Worm (Caenorhabditis elegans) whole organism, L4 larva: ENCODE data around the gene acs-22.
A peak's percentile ranks its signal among the peaks of the same experiment; 100 is the strongest.

ENCODE experiments used
- F10B5.3 ChIP-seq: sonication (generic microtip); optimal IDR thresholded peaks from 2 replicates; lab custom pipeline; 2016; ENCODE audit warnings: mild to moderate bottlenecking, missing genetic modification characterization, missing compliant biosample characterization
- F44E2.7 ChIP-seq: fragments of 200-800 bp; sonication (Bioruptor generic); IDR thresholded peaks from 2 replicates; pipeline ENCODE4 v2.1.2; 2022; ENCODE audit warnings: missing genetic modification characterization, missing compliant biosample characterization
- F49E8.2 ChIP-seq: sonication (generic microtip); optimal IDR thresholded peaks from 2 replicates; lab custom pipeline; 2016; ENCODE audit warnings: missing compliant biosample characterization, mild to moderate bottlenecking, missing genetic modification characterization, borderline replicate concordance
- R02D3.7 ChIP-seq: fragments of 150-350 bp; sonication (generic microtip); optimal IDR thresholded peaks from 3 replicates; lab custom pipeline; 2014; ENCODE audit warnings: missing biosample characterization, missing genetic modification characterization
- T20F7.1 ChIP-seq: fragments of 200-800 bp; sonication (Bioruptor generic); optimal IDR thresholded peaks from 2 replicates; lab custom pipeline; 2018; ENCODE audit warnings: mild to moderate bottlenecking, missing genetic modification characterization, missing compliant biosample characterization
- Y5F2A.4 ChIP-seq: fragments of 200-800 bp; sonication (Bioruptor generic); optimal IDR thresholded peaks from 2 replicates; lab custom pipeline; 2018; ENCODE audit warnings: mild to moderate bottlenecking, missing genetic modification characterization, missing compliant biosample characterization
- ZK546.5 ChIP-seq, 2 experiments: sonication (generic microtip); optimal IDR thresholded peaks; 2 replicates each; lab custom pipeline; 2017; ENCODE audit warnings: missing biosample characterization in 2 of 2, missing genetic modification characterization in 2 of 2
- ceh-20 ChIP-seq: fragments of 200-800 bp; sonication (Bioruptor generic); IDR thresholded peaks from 2 replicates; pipeline ENCODE4 v1.3.6; 2022; ENCODE audit warnings: missing genetic modification reagents, missing genetic modification characterization, missing compliant biosample characterization
- ceh-44 ChIP-seq: fragments of 200-800 bp; sonication (Bioruptor generic); IDR thresholded peaks from 2 replicates; pipeline ENCODE4 v1.3.6; 2022; ENCODE audit warnings: missing genetic modification reagents, missing genetic modification characterization, missing compliant biosample characterization
- ceh-82 ChIP-seq: sonication (generic microtip); optimal IDR thresholded peaks from 2 replicates; lab custom pipeline; 2017; ENCODE audit warnings: missing biosample characterization, missing genetic modification characterization
- ces-1 ChIP-seq: fragments of 150-350 bp; sonication (generic microtip); optimal IDR thresholded peaks from 4 replicates; lab custom pipeline; 2014; ENCODE audit warnings: missing biosample characterization, missing genetic modification reagents, missing genetic modification characterization
- daf-8 ChIP-seq: fragments of 200-800 bp; sonication (Bioruptor generic); IDR thresholded peaks from 2 replicates; pipeline ENCODE4 v1.3.6; 2022; ENCODE audit warnings: missing genetic modification characterization, missing compliant biosample characterization
- dmd-6 ChIP-seq: fragments of 200-800 bp; sonication (Bioruptor generic); IDR thresholded peaks from 2 replicates; pipeline ENCODE4 v1.3.6; 2022; ENCODE audit warnings: missing genetic modification reagents, missing genetic modification characterization, missing compliant biosample characterization
- dmd-8 ChIP-seq: fragments of 200-800 bp; sonication (Bioruptor generic); IDR thresholded peaks from 2 replicates; pipeline ENCODE4 v1.3.6; 2022; ENCODE audit warnings: missing genetic modification characterization, missing compliant biosample characterization
- dpl-1 ChIP-seq: fragments of 150-350 bp; optimal IDR thresholded peaks from 2 replicates; lab custom pipeline; 2014; ENCODE audit warnings: missing biosample characterization, missing genetic modification reagents, missing genetic modification characterization
- duxl-1 ChIP-seq: sonication (generic microtip); optimal IDR thresholded peaks from 2 replicates; lab custom pipeline; 2016; ENCODE audit warnings: mild to moderate bottlenecking, missing genetic modification characterization, moderate library complexity, missing compliant biosample characterization; ENCODE audit not compliant: poor library complexity
- egl-43 ChIP-seq: fragments of 200-800 bp; sonication (Bioruptor generic); IDR thresholded peaks from 2 replicates; pipeline ENCODE4 v1.3.6; 2022; ENCODE audit warnings: missing genetic modification reagents, missing genetic modification characterization, missing compliant biosample characterization
- fkh-10 ChIP-seq: fragments of 150-350 bp; optimal IDR thresholded peaks from 2 replicates; lab custom pipeline; 2014; ENCODE audit warnings: missing biosample characterization, missing genetic modification reagents, missing genetic modification characterization
- gei-8 ChIP-seq: fragments of 200-800 bp; sonication (Bioruptor generic); optimal IDR thresholded peaks from 2 replicates; lab custom pipeline; 2018; ENCODE audit warnings: mild to moderate bottlenecking, missing genetic modification characterization, missing compliant biosample characterization
- hlh-30 ChIP-seq: sonication (generic microtip); optimal IDR thresholded peaks from 2 replicates; lab custom pipeline; 2017; ENCODE audit warnings: antibody characterized with exemption, mild to moderate bottlenecking, missing genetic modification characterization, missing compliant biosample characterization; ENCODE audit not compliant: insufficient read depth
- lin-29 ChIP-seq: fragments of 200-800 bp; sonication (Bioruptor generic); IDR thresholded peaks from 2 replicates; pipeline ENCODE4 v1.3.6; 2022; ENCODE audit warnings: missing genetic modification reagents, missing genetic modification characterization, missing compliant biosample characterization
- lin-38 ChIP-seq: fragments of 200-800 bp; sonication (Bioruptor generic); IDR thresholded peaks from 2 replicates; pipeline ENCODE4 v1.3.6; 2022; ENCODE audit warnings: missing genetic modification reagents, missing genetic modification characterization, missing compliant biosample characterization
- lin-39 ChIP-seq: fragments of 150-350 bp; optimal IDR thresholded peaks from 2 replicates; lab custom pipeline; 2014; ENCODE audit warnings: missing biosample characterization, missing genetic modification reagents, missing genetic modification characterization
- lsy-2 ChIP-seq, 2 experiments: fragments of 150-350 bp in 1 of 2; sonication (generic microtip) in 1 of 2; optimal IDR thresholded peaks; 2 replicates each; lab custom pipeline; 2014 to 2017; ENCODE audit warnings: missing biosample characterization in 2 of 2, missing genetic modification characterization in 2 of 2
- madf-5 ChIP-seq, 2 experiments: fragments of 200-800 bp; sonication (Bioruptor generic); IDR thresholded peaks; 2 replicates each; pipeline ENCODE4 v1.3.6; 2022; ENCODE audit warnings: missing compliant biosample characterization in 2 of 2, missing genetic modification characterization in 2 of 2
- madf-9 ChIP-seq: fragments of 200-800 bp; sonication (Bioruptor generic); conservative IDR thresholded peaks from 2 replicates; pipeline ENCODE4 v1.3.6; 2022; ENCODE audit warnings: missing genetic modification reagents, missing genetic modification characterization, missing compliant biosample characterization
- mep-1 ChIP-seq: fragments of 150-350 bp; sonication (generic microtip); optimal IDR thresholded peaks from 3 replicates; lab custom pipeline; 2014; ENCODE audit warnings: missing biosample characterization, missing genetic modification characterization
- mxl-2 ChIP-seq: fragments of 200-800 bp; sonication (Bioruptor generic); conservative IDR thresholded peaks from 2 replicates; pipeline ENCODE4 v1.3.6; 2022; ENCODE audit warnings: missing genetic modification reagents, missing genetic modification characterization, missing compliant biosample characterization
- nhr-10 ChIP-seq: fragments of 150-350 bp; optimal IDR thresholded peaks from 2 replicates; lab custom pipeline; 2014; ENCODE audit warnings: missing biosample characterization, missing genetic modification characterization
- nhr-111 ChIP-seq: fragments of 200-800 bp; sonication (Bioruptor generic); optimal IDR thresholded peaks from 2 replicates; lab custom pipeline; 2018; ENCODE audit warnings: mild to moderate bottlenecking, missing genetic modification characterization, missing compliant biosample characterization
- nhr-237 ChIP-seq: sonication (generic microtip); optimal IDR thresholded peaks from 2 replicates; lab custom pipeline; 2017; ENCODE audit warnings: missing biosample characterization, missing genetic modification characterization
- nhr-25 ChIP-seq: sonication (generic microtip); optimal IDR thresholded peaks from 2 replicates; lab custom pipeline; 2017; ENCODE audit warnings: missing genetic modification characterization, mild to moderate bottlenecking, missing compliant biosample characterization, antibody characterized with exemption, moderate library complexity, borderline replicate concordance; ENCODE audit not compliant: insufficient read depth
- nhr-41 ChIP-seq: fragments of 200-800 bp; sonication (Bioruptor generic); IDR thresholded peaks from 2 replicates; pipeline ENCODE4 v1.3.6; 2022; ENCODE audit warnings: missing genetic modification reagents, missing genetic modification characterization, missing compliant biosample characterization
- nhr-77 ChIP-seq: fragments of 150-350 bp; optimal IDR thresholded peaks from 2 replicates; lab custom pipeline; 2014; ENCODE audit warnings: missing biosample characterization, missing genetic modification characterization
- php-3 ChIP-seq: fragments of 200-800 bp; sonication (Bioruptor generic); IDR thresholded peaks from 2 replicates; pipeline ENCODE4 v1.3.6; 2022; ENCODE audit warnings: missing genetic modification reagents, missing genetic modification characterization, missing compliant biosample characterization
- pqm-1 ChIP-seq: sonication (generic microtip); optimal IDR thresholded peaks from 2 replicates; lab custom pipeline; 2017; ENCODE audit warnings: missing biosample characterization, missing genetic modification characterization
- rbr-2 ChIP-seq: sonication (generic microtip); optimal IDR thresholded peaks from 2 replicates; lab custom pipeline; 2016; ENCODE audit warnings: missing genotype, missing genetic modification characterization, missing compliant biosample characterization
- saeg-2 ChIP-seq: fragments of 200-800 bp; sonication (Bioruptor generic); IDR thresholded peaks from 2 replicates; pipeline ENCODE4 v1.3.6; 2022; ENCODE audit warnings: missing genetic modification reagents, missing genetic modification characterization, missing compliant biosample characterization
- skn-1 ChIP-seq: fragments of 150-350 bp; optimal IDR thresholded peaks from 2 replicates; lab custom pipeline; 2014; ENCODE audit warnings: missing biosample characterization, missing genetic modification characterization
- snpc-1.2 ChIP-seq: fragments of 200-800 bp; sonication (Bioruptor generic); IDR thresholded peaks from 2 replicates; pipeline ENCODE4 v1.3.6; 2022; ENCODE audit warnings: missing genetic modification reagents, missing genetic modification characterization, missing compliant biosample characterization
- spr-1 ChIP-seq: sonication (generic microtip); optimal IDR thresholded peaks from 2 replicates; lab custom pipeline; 2016; ENCODE audit warnings: mild to moderate bottlenecking, missing genetic modification characterization, missing compliant biosample characterization
- spr-3 ChIP-seq: fragments of 200-800 bp; sonication (Bioruptor generic); optimal IDR thresholded peaks from 2 replicates; lab custom pipeline; 2018; ENCODE audit warnings: mild to moderate bottlenecking, missing genetic modification characterization, missing compliant biosample characterization
- vab-7 ChIP-seq: fragments of 200-800 bp; sonication (Bioruptor generic); IDR thresholded peaks from 2 replicates; pipeline ENCODE4 v1.3.6; 2022; ENCODE audit warnings: missing genetic modification reagents, missing genetic modification characterization, missing compliant biosample characterization
- zag-1 ChIP-seq: fragments of 150-350 bp; optimal IDR thresholded peaks from 2 replicates; lab custom pipeline; 2014; ENCODE audit warnings: missing biosample characterization, missing genetic modification characterization
- zfp-2 ChIP-seq: sonication (generic microtip); optimal IDR thresholded peaks from 2 replicates; lab custom pipeline; 2016; ENCODE audit warnings: mild to moderate bottlenecking, missing genetic modification characterization, missing compliant biosample characterization
- zfp-3 ChIP-seq: fragments of 200-800 bp; sonication (Bioruptor generic); conservative IDR thresholded peaks from 2 replicates; pipeline ENCODE4 v1.3.6; 2022; ENCODE audit warnings: missing genetic modification reagents, missing genetic modification characterization, missing compliant biosample characterization
- ztf-11 ChIP-seq: fragments of 150-350 bp; optimal IDR thresholded peaks from 2 replicates; lab custom pipeline; 2014; ENCODE audit warnings: missing biosample characterization, missing genetic modification characterization

acs-22 gene

DNA sequence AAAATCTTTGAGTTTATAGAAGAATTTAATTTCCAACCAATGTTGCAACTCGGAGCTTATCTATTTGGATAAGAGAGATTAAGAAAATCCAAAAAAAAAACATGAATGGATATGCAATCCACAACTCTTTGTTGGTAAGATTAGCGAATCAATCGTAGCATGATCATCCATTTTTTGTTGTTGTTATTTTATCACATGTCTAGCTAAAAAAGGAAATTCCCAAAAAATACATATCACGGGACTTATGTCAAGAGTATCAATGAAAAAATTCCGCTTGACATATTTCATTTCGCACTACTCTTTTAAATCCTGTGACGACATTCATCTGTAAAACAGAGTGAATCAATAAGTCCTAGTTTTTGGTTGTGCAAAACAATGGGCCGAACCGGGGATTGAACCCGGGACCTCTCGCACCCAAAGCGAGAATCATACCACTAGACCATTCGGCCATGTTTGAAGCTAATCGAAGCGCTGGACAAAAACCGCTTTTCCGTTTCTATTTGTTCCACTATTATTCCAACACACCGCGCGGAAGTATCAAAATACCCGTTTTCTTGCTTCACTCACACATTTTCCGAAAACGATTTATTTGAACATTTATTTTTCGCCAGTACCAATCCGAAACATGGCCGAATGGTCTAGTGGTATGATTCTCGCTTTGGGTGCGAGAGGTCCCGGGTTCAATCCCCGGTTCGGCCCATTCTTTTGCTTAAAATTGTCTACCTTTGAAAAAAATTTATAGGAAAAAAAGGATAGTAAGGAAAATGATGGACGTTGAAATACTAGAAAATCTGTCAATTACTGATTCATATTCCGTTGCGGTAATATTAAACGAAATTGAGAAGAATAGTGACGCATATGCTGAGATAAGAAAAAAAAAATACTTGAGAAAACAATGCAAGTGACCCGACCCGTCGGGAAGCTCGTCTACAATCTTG is 38.4 kb downstream of the acs-22 start (continued):
- TF ChIP-seq nhr-237 (tag; lab: Kevin White, UChicago), result no peak
- no peak for TF ChIP-seq lin-39
- TF ChIP-seq ZK546.5 (tag; optimal IDR thresholded peaks at IDR 0.05; lab: Kevin White, UChicago), result no peak
- no peak for TF ChIP-seq pqm-1 (tag; lab: Kevin White, UChicago)
- TF ChIP-seq spr-3, result no peak
- peak in 1 of 2 experiments; percentile 12 for TF ChIP-seq lsy-2 (tag; optimal IDR thresholded peaks at IDR 0.05; lab: Kevin White, UChicago)
- no peak for TF ChIP-seq skn-1
- peak; percentile 31 for TF ChIP-seq mep-1 (tag; lab: Kevin White, UChicago)
- TF ChIP-seq madf-9, result peak; percentile 51; the same call in 1 of the 2 replicates
- TF ChIP-seq vab-7 (GFP tag; lab: Robert Waterston, UW), result no peak; the same call in 1 of the 2 replicates
- no peak for TF ChIP-seq T20F7.1 (GFP tag; lab: Kevin White, UChicago)
- TF ChIP-seq nhr-25 (tag; lab: Kevin White, UChicago), result peak; percentile 12
- 0 out of 2 replicates have a peak, but pooled peaks have one; percentile 32 for TF ChIP-seq F44E2.7 (GFP tag; lab: Robert Waterston, UW)
- no peak; the same call in 1 of the 2 replicates for TF ChIP-seq ceh-44
- peak; percentile 24 for TF ChIP-seq rbr-2
- TF ChIP-seq dmd-6 (GFP tag; lab: Robert Waterston, UW), result no peak
- no peak for TF ChIP-seq duxl-1 (tag; lab: Kevin White, UChicago)
- peak; percentile 8 for TF ChIP-seq F49E8.2 (tag; lab: Kevin White, UChicago)
- TF ChIP-seq nhr-111, result peak; percentile 70
- TF ChIP-seq dmd-8 (GFP tag; lab: Robert Waterston, UW), result no peak
- no peak for TF ChIP-seq lin-29 (GFP tag; lab: Robert Waterston, UW)
- no peak for TF ChIP-seq nhr-10 (tag; lab: Kevin White, UChicago)
- peak; percentile 53 for TF ChIP-seq lin-38 (GFP tag; lab: Robert Waterston, UW)
- TF ChIP-seq ces-1 (GFP tag; lab: Kevin White, UChicago), result no peak
- TF ChIP-seq nhr-77 (tag; lab: Kevin White, UChicago), result no peak
- TF ChIP-seq Y5F2A.4 (GFP tag; lab: Kevin White, UChicago), result peak; percentile 34
- peak; percentile 16 for TF ChIP-seq dpl-1 (GFP tag; lab: Kevin White, UChicago)
- no peak; the same call in 1 of the 2 replicates for TF ChIP-seq egl-43
- 0 out of 2 replicates have a peak, but pooled peaks have one; percentile 13 for TF ChIP-seq nhr-41 (GFP tag; lab: Robert Waterston, UW)
- no peak for TF ChIP-seq ztf-11
- no peak for TF ChIP-seq zfp-2 (tag; lab: Kevin White, UChicago)

- TF ChIP-seq snpc-1.2 (GFP tag; lab: Robert Waterston, UW) (peak; percentile 81), lsy-2 (tag; optimal IDR thresholded peaks at IDR 0.05; lab: Kevin White, UChicago) (peak in 1 of 2 experiments; percentile 36), F10B5.3 (tag; lab: Kevin White, UChicago) (no peak), zag-1 (tag; lab: Kevin White, UChicago) (no peak), daf-8 (no peak), mxl-2 (GFP tag; lab: Robert Waterston, UW) (no peak), nhr-25 (tag; lab: Kevin White, UChicago) (no peak), madf-9 (peak; percentile 72), spr-1 (tag; lab: Kevin White, UChicago) (peak; percentile 47), ceh-82 (tag; lab: Kevin White, UChicago) (no peak), nhr-111 (peak; percentile 19), saeg-2 (GFP tag; lab: Robert Waterston, UW) (0 out of 2 replicates have a peak, but pooled peaks have one; percentile 41), spr-3 (no peak), fkh-10 (GFP tag; lab: Kevin White, UChicago) (no peak), rbr-2 (peak; percentile 43), gei-8 (peak; percentile 19), ceh-20 (GFP tag; lab: Robert Waterston, UW) (no peak; the same call in 1 of the 2 replicates), mep-1 (tag; lab: Kevin White, UChicago) (peak; percentile 55), madf-5 (GFP tag; IDR thresholded peaks at IDR 0.05; lab: Robert Waterston, UW) (no peak), php-3 (no peak), hlh-30 (peak; percentile 38), zfp-3 (GFP tag; lab: Robert Waterston, UW) (0 out of 2 replicates have a peak, but pooled peaks have one; percentile 61), R02D3.7 (tag; lab: Kevin White, UChicago) (no peak)
Measured at ce11 chrX:8971461-8971860, 40.5 kb downstream of the acs-22 start.
